Worm (Caenorhabditis elegans): ENCODE results near the gene K04E7.1.

The K04E7.1 gene

DNA sequence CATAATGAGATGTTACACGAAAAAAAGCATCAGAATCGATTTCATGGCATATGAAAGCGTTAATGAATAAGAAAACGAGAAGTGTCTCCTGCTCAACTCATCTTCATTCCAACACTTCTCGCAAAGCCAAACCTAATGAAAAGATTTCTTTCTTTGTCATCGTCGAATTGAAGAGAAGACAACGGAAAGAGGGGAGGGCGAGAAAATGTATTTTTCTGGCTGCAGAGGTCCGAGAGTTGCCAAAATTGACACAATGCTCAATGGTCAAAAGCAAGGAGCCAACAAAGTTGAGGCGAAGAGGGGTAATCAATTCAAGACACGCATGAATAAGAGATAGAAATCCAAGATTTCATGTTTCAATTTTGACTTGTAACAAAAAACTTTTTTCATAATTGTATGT is 42.7 kb upstream of the K04E7.1 start:
- TF ChIP-seq unc-62 (GFP tag; optimal IDR thresholded peaks at IDR 0.05 in 1 of 2) (peak in 1 of 2 experiments; percentile 13), unc-62 (tag; optimal IDR thresholded peaks at IDR 0.05) (no peak), zip-11 (GFP tag; IDR thresholded peaks at IDR 0.05) (no peak), cey-2 (tag; optimal IDR thresholded peaks at IDR 0.05; ENCODE audit: borderline replicate concordance, insufficient read depth) (no peak), egl-27 (tag; optimal IDR thresholded peaks at IDR 0.05) (no peak)

DNA sequence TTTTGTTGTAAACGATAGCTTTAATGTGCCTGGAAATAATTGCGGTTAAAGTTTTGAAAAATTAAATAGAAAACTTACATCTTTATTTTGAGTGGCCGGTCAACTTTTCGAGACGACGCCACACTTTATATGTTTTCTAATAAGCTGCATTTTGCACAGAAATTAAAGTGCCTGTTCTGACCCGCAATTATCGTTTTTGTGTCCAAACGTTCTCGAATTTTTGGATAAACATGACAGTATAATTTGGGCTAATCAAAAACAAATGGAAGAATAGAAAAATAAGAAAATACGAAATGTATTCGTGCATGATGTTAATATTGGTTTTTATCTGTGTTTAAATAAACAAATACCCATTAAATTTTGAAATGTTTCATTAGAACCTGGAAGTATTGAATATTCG is 41.1 kb upstream of the K04E7.1 start, which contains the start of gene K10C2.12:
K10C2.12 (minus strand) TSS at position 101 of the 400 bp plus-strand sequence.
- TF ChIP-seq unc-62 (GFP tag; optimal IDR thresholded peaks at IDR 0.05 in 1 of 2), result no peak
- no peak for TF ChIP-seq unc-62 (tag; optimal IDR thresholded peaks at IDR 0.05)
- no peak for TF ChIP-seq daf-16 (GFP tag; optimal IDR thresholded peaks at IDR 0.05)
- no peak for TF ChIP-seq daf-16 (tag; optimal IDR thresholded peaks at IDR 0.05)

ce11 chrX:6427147-6427546 is 34.7 kb upstream of the K04E7.1 start:
- TF ChIP-seq lin-1 (GFP tag; IDR thresholded peaks at IDR 0.05) (0 out of 2 replicates have a peak, but pooled peaks have one; percentile 36), dve-1 (tag; optimal IDR thresholded peaks at IDR 0.05; ENCODE audit: insufficient read depth) (peak; percentile 89), nhr-76 (tag; optimal IDR thresholded peaks at IDR 0.05) (no peak), nhr-28 (tag; optimal IDR thresholded peaks at IDR 0.05) (peak; percentile 95), dmd-6 (GFP tag; IDR thresholded peaks at IDR 0.05) (peak; percentile 80), mxl-2 (GFP tag; conservative IDR thresholded peaks at IDR 0.05) (no peak), pqm-1 (tag; optimal IDR thresholded peaks at IDR 0.05) (peak; percentile 96), nhr-102 (tag; optimal IDR thresholded peaks at IDR 0.05) (peak; percentile 43), mdl-1 (tag; optimal IDR thresholded peaks at IDR 0.05) (peak in 1 of 2 experiments; percentile 36), gei-8 (GFP tag; optimal IDR thresholded peaks at IDR 0.05) (no peak), nhr-77 (tag; optimal IDR thresholded peaks at IDR 0.05) (peak; percentile 90), daf-16 (GFP tag; optimal IDR thresholded peaks at IDR 0.05) (no peak), daf-16 (tag; optimal IDR thresholded peaks at IDR 0.05) (peak; percentile 75), lin-39 (tag; optimal IDR thresholded peaks at IDR 0.05) (no peak), hlh-11 (tag; optimal IDR thresholded peaks at IDR 0.05) (peak; percentile 71), F10B5.3 (tag; optimal IDR thresholded peaks at IDR 0.05) (no peak)

DNA sequence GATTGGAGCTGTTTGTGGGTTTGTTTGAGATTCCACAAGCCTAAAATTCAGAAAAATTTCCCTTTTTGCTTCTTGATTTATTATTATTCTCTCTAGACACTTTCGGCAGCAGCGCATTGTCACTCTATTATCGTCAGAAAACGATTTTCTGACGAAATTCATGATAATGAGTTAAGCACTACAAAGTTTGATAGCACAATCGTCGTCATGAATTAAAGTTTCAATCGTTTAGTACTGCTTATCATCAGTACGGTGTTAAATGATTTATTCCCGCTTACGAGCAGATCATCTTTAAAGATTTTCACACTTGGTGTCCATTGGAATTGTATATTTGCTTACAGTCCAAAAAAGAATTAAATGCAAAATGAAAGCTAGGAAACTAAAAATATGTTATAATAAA is 32.3 kb upstream of the K04E7.1 start:
- TF ChIP-seq nhr-28 (tag; optimal IDR thresholded peaks at IDR 0.05) (peak; percentile 73), tra-1 (GFP tag; IDR thresholded peaks at IDR 0.05) (no peak), dve-1 (tag; optimal IDR thresholded peaks at IDR 0.05; ENCODE audit: insufficient read depth) (peak; percentile 22), dmd-6 (GFP tag; IDR thresholded peaks at IDR 0.05) (peak; percentile 44; the same call in 1 of the 2 replicates), daf-16 (GFP tag; optimal IDR thresholded peaks at IDR 0.05) (no peak), daf-16 (tag; optimal IDR thresholded peaks at IDR 0.05) (peak; percentile 39), pqm-1 (tag; optimal IDR thresholded peaks at IDR 0.05) (peak; percentile 79), hlh-11 (tag; optimal IDR thresholded peaks at IDR 0.05) (peak; percentile 23), aha-1 (tag) (no peak)

DNA sequence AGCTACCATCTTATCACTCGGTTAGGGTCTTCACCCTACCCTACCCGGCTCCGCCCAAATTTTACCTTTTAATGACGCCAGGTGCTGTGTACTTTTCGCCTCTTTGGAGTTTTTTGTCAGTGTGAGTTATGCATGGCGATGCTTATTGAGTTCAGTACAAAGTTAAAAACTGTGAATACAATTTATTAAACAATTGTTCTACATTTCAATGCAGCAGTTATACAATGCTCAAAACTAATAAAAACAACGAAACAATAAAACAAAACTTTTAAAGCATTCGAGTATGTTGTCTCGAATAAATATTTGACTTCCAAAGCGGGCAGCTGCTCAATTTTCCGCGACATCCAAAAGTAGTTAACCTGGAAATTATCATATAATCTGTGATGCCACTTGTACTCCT is 31.3 kb upstream of the K04E7.1 start, which contains the start of gene ctsa-2:
ctsa-2 (minus strand) TSS at position 101 of the 400 bp plus-strand sequence.
- no peak for TF ChIP-seq dmd-8 (GFP tag; IDR thresholded peaks at IDR 0.05)
- TF ChIP-seq ceh-28 (tag; optimal IDR thresholded peaks at IDR 0.05), result no peak
- no peak for TF ChIP-seq nhr-77 (tag; optimal IDR thresholded peaks at IDR 0.05)
- TF ChIP-seq ceh-32 (tag; optimal IDR thresholded peaks at IDR 0.05; ENCODE audit: poor library complexity), result no peak
- no peak for TF ChIP-seq F26F4.8 (GFP tag; conservative IDR thresholded peaks at IDR 0.05)
- no peak for TF ChIP-seq zip-2 (tag; optimal IDR thresholded peaks at IDR 0.05)
- TF ChIP-seq mxl-3 (GFP tag; optimal IDR thresholded peaks at IDR 0.05), result no peak
- no peak for TF ChIP-seq aha-1 (tag)

DNA sequence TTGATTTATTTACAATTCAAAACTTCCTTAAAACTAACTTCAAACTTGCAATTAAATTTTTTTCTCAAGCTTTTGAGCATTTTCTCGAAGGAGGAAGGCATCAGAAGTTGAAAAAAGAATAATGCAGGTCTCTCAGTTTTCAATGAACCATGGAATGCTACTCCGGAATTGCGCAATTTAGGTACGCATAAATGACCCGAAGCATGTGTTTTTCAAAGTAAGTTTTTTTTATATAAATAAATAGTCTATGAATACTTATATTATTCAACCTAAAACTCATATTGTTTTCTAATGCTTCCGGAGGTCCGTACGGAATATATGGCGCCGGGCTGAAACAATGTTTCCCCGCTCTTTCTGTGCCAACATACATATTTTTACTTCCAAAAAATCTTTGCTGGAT is 28.1 kb upstream of the K04E7.1 start, which contains the start of gene K10C2.2:
K10C2.2 (minus strand) TSS at position 101 of the 400 bp plus-strand sequence.
- TF ChIP-seq ces-1 (GFP tag; optimal IDR thresholded peaks at IDR 0.05), result no peak
- no peak for TF ChIP-seq spr-3 (GFP tag; optimal IDR thresholded peaks at IDR 0.05)
- no peak for TF ChIP-seq Y5F2A.4 (GFP tag; optimal IDR thresholded peaks at IDR 0.05)
- TF ChIP-seq F37D6.2 (tag; optimal IDR thresholded peaks at IDR 0.05), result no peak
- TF ChIP-seq zip-11 (GFP tag; IDR thresholded peaks at IDR 0.05), result no peak
- no peak for TF ChIP-seq ceh-44 (GFP tag; IDR thresholded peaks at IDR 0.05)
- TF ChIP-seq nhr-42 (GFP tag; IDR thresholded peaks at IDR 0.05), result no peak
- TF ChIP-seq ZK546.5 (tag; optimal IDR thresholded peaks at IDR 0.05), result no peak
- TF ChIP-seq T20F7.1 (GFP tag; optimal IDR thresholded peaks at IDR 0.05), result no peak
- no peak for TF ChIP-seq rbr-2 (tag; optimal IDR thresholded peaks at IDR 0.05)
- TF ChIP-seq ceh-62 (tag; optimal IDR thresholded peaks at IDR 0.05), result no peak
- TF ChIP-seq lin-13 (GFP tag; optimal IDR thresholded peaks at IDR 0.05), result no peak
- TF ChIP-seq daf-16 (GFP tag; optimal IDR thresholded peaks at IDR 0.05), result no peak
- no peak for TF ChIP-seq daf-16 (tag; optimal IDR thresholded peaks at IDR 0.05)
